Fruit fly (Drosophila melanogaster) whole organism, embryonic: ENCODE results near the gene smash.
A peak's percentile ranks its signal among the peaks of the same experiment; 100 is the strongest.

Experiments used
- Atf-2 ChIP-seq: fragments of 200-800 bp; sonication (Bioruptor generic); optimal IDR thresholded peaks from 2 replicates; lab custom pipeline; 2016; ENCODE audit warnings: missing biosample characterization, missing genetic modification characterization
- C15 ChIP-seq: fragments of 200-800 bp; sonication (Bioruptor generic); IDR thresholded peaks from 3 replicates; pipeline ENCODE4 v1.3.6; 2022; ENCODE audit warnings: missing biosample characterization, missing genetic modification characterization
- CG10209 ChIP-seq: fragments of 200-800 bp; sonication (Bioruptor generic); optimal IDR thresholded peaks from 3 replicates; lab custom pipeline; 2017; ENCODE audit warnings: missing biosample characterization, mild to moderate bottlenecking, missing genetic modification characterization, missing genetic modification reagents
- CG1024 ChIP-seq: fragments of 200-800 bp; sonication (Bioruptor generic); IDR thresholded peaks from 2 replicates; pipeline ENCODE4 v1.3.6; 2022; ENCODE audit warnings: missing biosample characterization, missing genetic modification characterization
- CG10321 ChIP-seq: fragments of 200-800 bp; sonication (Bioruptor generic); IDR thresholded peaks from 2 replicates; pipeline ENCODE4 v1.3.6; 2022; ENCODE audit warnings: missing biosample characterization, missing genetic modification characterization
- CG10366 ChIP-seq: fragments of 200-800 bp; sonication (Bioruptor generic); IDR thresholded peaks from 2 replicates; pipeline ENCODE4 v1.3.6; 2022; ENCODE audit warnings: missing biosample characterization, missing genetic modification characterization
- CG10565 ChIP-seq: fragments of 200-800 bp; sonication (Bioruptor generic); optimal IDR thresholded peaks from 3 replicates; lab custom pipeline; 2016; ENCODE audit warnings: missing biosample characterization, mild to moderate bottlenecking, missing genetic modification characterization
- CG11247 ChIP-seq: fragments of 200-800 bp; sonication (Bioruptor generic); IDR thresholded peaks from 2 replicates; pipeline ENCODE4 v1.3.6; 2022; ENCODE audit warnings: missing biosample characterization, missing genetic modification characterization
- CG12155 ChIP-seq: fragments of 200-800 bp; sonication (Bioruptor generic); optimal IDR thresholded peaks from 3 replicates; lab custom pipeline; 2016; ENCODE audit warnings: missing biosample characterization, missing genetic modification characterization
- CG12391 ChIP-seq: fragments of 200-800 bp; sonication (Bioruptor generic); optimal IDR thresholded peaks from 3 replicates; lab custom pipeline; 2018; ENCODE audit warnings: missing biosample characterization, mild to moderate bottlenecking, missing genetic modification characterization, moderate library complexity
- CG14050 ChIP-seq: fragments of 200-800 bp; sonication (Bioruptor generic); IDR thresholded peaks from 3 replicates; pipeline ENCODE4 v1.3.6; 2022; ENCODE audit warnings: missing biosample characterization, missing genetic modification characterization
- CG1529 ChIP-seq: fragments of 200-800 bp; sonication (Bioruptor generic); optimal IDR thresholded peaks from 3 replicates; lab custom pipeline; 2018; ENCODE audit warnings: missing biosample characterization, missing genetic modification characterization
- CG15479 ChIP-seq: fragments of 200-800 bp; sonication (Bioruptor generic); optimal IDR thresholded peaks from 3 replicates; lab custom pipeline; 2019; ENCODE audit warnings: missing biosample characterization, mild to moderate bottlenecking, missing genetic modification characterization, moderate library complexity
- CG15514 ChIP-seq: fragments of 200-800 bp; sonication (Bioruptor generic); optimal IDR thresholded peaks from 3 replicates; lab custom pipeline; 2017; ENCODE audit warnings: missing biosample characterization, missing genetic modification characterization, mild to moderate bottlenecking, moderate library complexity, missing genetic modification reagents
- CG16813 ChIP-seq: fragments of 200-800 bp; sonication (Bioruptor generic); IDR thresholded peaks from 3 replicates; pipeline ENCODE4 v1.3.6; 2022; ENCODE audit warnings: missing biosample characterization, missing genetic modification characterization; ENCODE audit not compliant: partially characterized antibody
- CG16815 ChIP-seq: fragments of 200-800 bp; sonication (Bioruptor generic); optimal IDR thresholded peaks from 3 replicates; lab custom pipeline; 2017; ENCODE audit warnings: missing biosample characterization, mild to moderate bottlenecking, missing genetic modification characterization
- CG1832 ChIP-seq: fragments of 200-800 bp; sonication (Bioruptor generic); optimal IDR thresholded peaks from 2 replicates; lab custom pipeline; 2017; ENCODE audit warnings: missing biosample characterization, mild to moderate bottlenecking, missing genetic modification characterization, inconsistent platforms
- CG2678 ChIP-seq: fragments of 200-800 bp; sonication (Bioruptor generic); optimal IDR thresholded peaks from 3 replicates; lab custom pipeline; 2019; ENCODE audit warnings: missing biosample characterization, mild to moderate bottlenecking, missing genetic modification characterization, moderate library complexity
- CG32532 ChIP-seq: fragments of 200-800 bp; sonication (Bioruptor generic); IDR thresholded peaks from 2 replicates; pipeline ENCODE4 v1.3.6; 2022; ENCODE audit warnings: missing biosample characterization, missing genetic modification characterization
- CG4854 ChIP-seq: fragments of 200-800 bp; sonication (Bioruptor generic); optimal IDR thresholded peaks from 2 replicates; lab custom pipeline; 2016; ENCODE audit warnings: missing biosample characterization, missing genetic modification characterization, inconsistent platforms
- CG6813 ChIP-seq: fragments of 200-800 bp; sonication (Bioruptor generic); optimal IDR thresholded peaks from 2 replicates; lab custom pipeline; 2017; ENCODE audit warnings: missing biosample characterization, missing genetic modification characterization, mild to moderate bottlenecking, moderate library complexity, missing genetic modification reagents
- CG7271 ChIP-seq: fragments of 200-800 bp; sonication (Bioruptor generic); optimal IDR thresholded peaks from 2 replicates; lab custom pipeline; 2018; ENCODE audit warnings: missing biosample characterization, mild to moderate bottlenecking, missing genetic modification characterization, moderate library complexity
- CG7839 ChIP-seq: fragments of 200-800 bp; sonication (Bioruptor generic); optimal IDR thresholded peaks from 3 replicates; lab custom pipeline; 2018; ENCODE audit warnings: missing biosample characterization, mild to moderate bottlenecking, missing genetic modification characterization, moderate library complexity
- CG8765 ChIP-seq: fragments of 200-800 bp; sonication (Bioruptor generic); IDR thresholded peaks from 2 replicates; pipeline ENCODE4 v1.3.6; 2022; ENCODE audit warnings: missing biosample characterization, missing genetic modification characterization
- CG9609 ChIP-seq: fragments of 200-800 bp; sonication (Bioruptor generic); optimal IDR thresholded peaks from 3 replicates; lab custom pipeline; 2016; ENCODE audit warnings: missing biosample characterization, missing genetic modification characterization
- CG9797 ChIP-seq: fragments of 200-800 bp; sonication (Bioruptor generic); optimal IDR thresholded peaks from 3 replicates; lab custom pipeline; 2018; ENCODE audit warnings: missing biosample characterization, mild to moderate bottlenecking, missing genetic modification characterization
- D ChIP-seq, 2 experiments: fragments of 200-800 bp in 1 of 2; fragments of >200 bp in 1 of 2; sonication (Bioruptor generic) in 1 of 2; optimal IDR thresholded peaks; 2 replicates in 1 of 2; 3 replicates in 1 of 2; lab custom pipeline; 2017; ENCODE audit warnings: mild to moderate bottlenecking in 1 of 2, missing biosample characterization in 1 of 2, missing genetic modification characterization in 1 of 2, missing genetic modification reagents in 1 of 2
- E2f1 ChIP-seq: fragments of 200-800 bp; sonication (Bioruptor generic); IDR thresholded peaks from 2 replicates; pipeline ENCODE4 v1.3.6; 2022; ENCODE audit warnings: missing biosample characterization, missing genetic modification characterization
- Hand ChIP-seq: fragments of 200-800 bp; sonication (Bioruptor generic); optimal IDR thresholded peaks from 2 replicates; lab custom pipeline; 2017; ENCODE audit warnings: mild to moderate bottlenecking, missing biosample characterization, missing genetic modification reagents, missing genetic modification characterization
- Hr3 ChIP-seq: fragments of 200-800 bp; sonication (Bioruptor generic); optimal IDR thresholded peaks from 3 replicates; lab custom pipeline; 2016; ENCODE audit warnings: missing biosample characterization, missing genetic modification characterization
- Nf-YB ChIP-seq: fragments of 200-800 bp; sonication (Bioruptor generic); optimal IDR thresholded peaks from 3 replicates; lab custom pipeline; 2019; ENCODE audit warnings: missing biosample characterization, mild to moderate bottlenecking, missing genetic modification characterization, moderate library complexity
- Optix ChIP-seq: fragments of 200-800 bp; sonication (Bioruptor generic); IDR thresholded peaks from 3 replicates; pipeline ENCODE4 v1.3.6; 2022; ENCODE audit warnings: missing biosample characterization, missing genetic modification characterization
- Poxn ChIP-seq: fragments of 200-800 bp; sonication (Bioruptor generic); IDR thresholded peaks from 2 replicates; pipeline ENCODE4 v1.3.6; 2022; ENCODE audit warnings: missing biosample characterization, missing genetic modification characterization
- Rx ChIP-seq: fragments of 200-800 bp; sonication (Bioruptor generic); IDR thresholded peaks from 2 replicates; pipeline ENCODE4 v1.3.6; 2022; ENCODE audit warnings: missing biosample characterization, missing genetic modification characterization
- Side ChIP-seq: fragments of 200-800 bp; sonication (Bioruptor generic); optimal IDR thresholded peaks from 2 replicates; lab custom pipeline; 2016; ENCODE audit warnings: missing biosample characterization, missing genetic modification characterization
- amos ChIP-seq: fragments of 200-800 bp; sonication (Bioruptor generic); IDR thresholded peaks from 2 replicates; pipeline ENCODE4 v1.3.6; 2022; ENCODE audit warnings: missing biosample characterization, missing genetic modification characterization; ENCODE audit not compliant: partially characterized antibody
- ara ChIP-seq: fragments of 200-800 bp; sonication (Bioruptor generic); IDR thresholded peaks from 2 replicates; pipeline ENCODE4 v1.3.6; 2022; ENCODE audit warnings: missing biosample characterization, missing genetic modification characterization
- fd96Cb ChIP-seq: fragments of 200-800 bp; sonication (Bioruptor generic); optimal IDR thresholded peaks from 2 replicates; lab custom pipeline; 2018; ENCODE audit warnings: missing biosample characterization, mild to moderate bottlenecking, missing genetic modification characterization, moderate library complexity
- gsb ChIP-seq: fragments of 200-800 bp; sonication (Bioruptor generic); IDR thresholded peaks from 2 replicates; pipeline ENCODE4 v1.3.6; 2022; ENCODE audit warnings: missing biosample characterization, missing genetic modification characterization
- ind ChIP-seq: fragments of 200-800 bp; sonication (Bioruptor generic); optimal IDR thresholded peaks from 3 replicates; lab custom pipeline; 2016; ENCODE audit warnings: missing biosample characterization, missing genetic modification characterization
- lbe ChIP-seq: fragments of 200-800 bp; sonication (Bioruptor generic); optimal IDR thresholded peaks from 2 replicates; lab custom pipeline; 2016; ENCODE audit warnings: missing biosample characterization, mild to moderate bottlenecking, missing genetic modification characterization
- nau ChIP-seq: fragments of 200-800 bp; sonication (Bioruptor generic); optimal IDR thresholded peaks from 3 replicates; lab custom pipeline; 2017; ENCODE audit warnings: missing biosample characterization, mild to moderate bottlenecking, missing genetic modification characterization, missing genetic modification reagents
- nom ChIP-seq: fragments of 200-800 bp; sonication (Bioruptor generic); optimal IDR thresholded peaks from 2 replicates; lab custom pipeline; 2017; ENCODE audit warnings: missing biosample characterization, missing genetic modification characterization, mild to moderate bottlenecking, moderate library complexity, missing genetic modification reagents
- pzg ChIP-seq: fragments of 200-800 bp; sonication (Bioruptor generic); optimal IDR thresholded peaks from 3 replicates; lab custom pipeline; 2018; ENCODE audit warnings: missing biosample characterization, mild to moderate bottlenecking, missing genetic modification characterization, moderate library complexity
- ro ChIP-seq: fragments of 200-800 bp; sonication (Bioruptor generic); IDR thresholded peaks from 2 replicates; pipeline ENCODE4 v1.3.6; 2022; ENCODE audit warnings: missing biosample characterization, missing genetic modification characterization
- sc ChIP-seq, 3 experiments: fragments of >200 bp in 2 of 3; fragments of 200-800 bp in 1 of 3; sonication (Bioruptor generic) in 1 of 3; optimal IDR thresholded peaks; 2 replicates in 2 of 3; 3 replicates in 1 of 3; lab custom pipeline; 2017; ENCODE audit warnings: mild to moderate bottlenecking in 1 of 3, missing biosample characterization in 1 of 3, missing genetic modification characterization in 1 of 3, missing genetic modification reagents in 1 of 3
- sens ChIP-seq: fragments of 200-800 bp; sonication (Bioruptor generic); peaks from one replicate; lab custom pipeline; 2016; ENCODE audit warnings: missing biosample characterization, missing genetic modification characterization
- sr ChIP-seq: fragments of 200-800 bp; sonication (Bioruptor generic); IDR thresholded peaks from 3 replicates; pipeline ENCODE4 v1.3.6; 2022; ENCODE audit warnings: missing biosample characterization, missing genetic modification characterization

smash gene

dm6 chr3R:4649126-4649811 is 10.1 kb upstream of the smash start, which contains the start of gene Karybeta3 (continued):
- TF ChIP-seq nom (GFP tag; lab: Kevin White, UChicago) (peak; percentile 65), Hr3 (GFP tag; lab: Kevin White, UChicago) (peak; percentile 66), nau (GFP tag; lab: Kevin White, UChicago) (peak; percentile 69), CG12391 (peak; percentile 75), CG7271 (tag; lab: Kevin White, UChicago) (peak; percentile 43), CG2678 (tag; lab: Kevin White, UChicago) (peak; percentile 61), D (optimal IDR thresholded peaks at IDR 0.05; lab: Kevin White, UChicago) (no peak), D (GFP tag; optimal IDR thresholded peaks at IDR 0.05; lab: Kevin White, UChicago) (peak; percentile 50), CG11247 (GFP tag; lab: Robert Waterston, UW) (peak; percentile 61; the same call in 1 of the 2 replicates), Poxn (GFP tag; lab: Robert Waterston, UW) (no peak), CG6813 (peak; percentile 59), ara (GFP tag; lab: Robert Waterston, UW) (peak; percentile 73), CG16815 (GFP tag; lab: Kevin White, UChicago) (peak; percentile 12), gsb (peak; percentile 53; the same call in 1 of the 2 replicates), sc (optimal IDR thresholded peaks at IDR 0.05; lab: Kevin White, UChicago) (no peak), sc (GFP tag; optimal IDR thresholded peaks at IDR 0.05; lab: Kevin White, UChicago) (peak; percentile 23), CG14050 (GFP tag; lab: Robert Waterston, UW) (peak; percentile 69), CG10209 (GFP tag; lab: Kevin White, UChicago) (peak; percentile 66), CG12155 (GFP tag; lab: Kevin White, UChicago) (peak; percentile 69), E2f1 (GFP tag; lab: Robert Waterston, UW) (peak; percentile 94), pzg (GFP tag; lab: Kevin White, UChicago) (peak; percentile 83), CG32532 (GFP tag; lab: Robert Waterston, UW) (peak; percentile 88), CG9609 (GFP tag; lab: Kevin White, UChicago) (peak; percentile 81), CG1832 (GFP tag; lab: Kevin White, UChicago) (no peak), CG16813 (GFP tag; lab: Robert Waterston, UW) (peak; percentile 63), CG9797 (GFP tag; lab: Kevin White, UChicago) (peak; percentile 63), fd96Cb (tag; lab: Kevin White, UChicago) (peak; percentile 28), Atf-2 (peak; percentile 79), lbe (GFP tag; lab: Kevin White, UChicago) (peak; percentile 19), CG8765 (GFP tag; lab: Robert Waterston, UW) (peak; percentile 35; the same call in 1 of the 2 replicates), CG7839 (tag; lab: Kevin White, UChicago) (peak; percentile 68), CG10321 (GFP tag; lab: Robert Waterston, UW) (no peak), CG1529 (GFP tag; lab: Kevin White, UChicago) (no peak), sens (GFP tag; lab: Kevin White, UChicago) (peak; percentile 96), Nf-YB (GFP tag; lab: Kevin White, UChicago) (peak; percentile 38), C15 (GFP tag; lab: Robert Waterston, UW) (no peak), Hand (GFP tag; lab: Kevin White, UChicago) (no peak), ro (GFP tag; lab: Robert Waterston, UW) (no peak), amos (GFP tag; lab: Robert Waterston, UW) (peak; percentile 46), CG15514 (GFP tag; lab: Kevin White, UChicago) (peak; percentile 93), CG4854 (GFP tag; lab: Kevin White, UChicago) (peak; percentile 54), Rx (GFP tag; lab: Robert Waterston, UW) (peak; percentile 68), Side (GFP tag; lab: Kevin White, UChicago) (peak; percentile 80), CG10366 (peak; percentile 68), CG10565 (peak; percentile 3), CG1024 (peak; percentile 53; the same call in 1 of the 2 replicates), CG15479 (GFP tag; lab: Kevin White, UChicago) (no peak), sr (GFP tag; lab: Robert Waterston, UW) (peak; percentile 61; the same call in 2 of the 3 replicates), Optix (GFP tag; lab: Robert Waterston, UW) (peak; percentile 73), ind (GFP tag; lab: Kevin White, UChicago) (peak; percentile 80)
